Fruit fly (Drosophila melanogaster): ENCODE data around the gene rudhira.

rudhira gene

DNA sequence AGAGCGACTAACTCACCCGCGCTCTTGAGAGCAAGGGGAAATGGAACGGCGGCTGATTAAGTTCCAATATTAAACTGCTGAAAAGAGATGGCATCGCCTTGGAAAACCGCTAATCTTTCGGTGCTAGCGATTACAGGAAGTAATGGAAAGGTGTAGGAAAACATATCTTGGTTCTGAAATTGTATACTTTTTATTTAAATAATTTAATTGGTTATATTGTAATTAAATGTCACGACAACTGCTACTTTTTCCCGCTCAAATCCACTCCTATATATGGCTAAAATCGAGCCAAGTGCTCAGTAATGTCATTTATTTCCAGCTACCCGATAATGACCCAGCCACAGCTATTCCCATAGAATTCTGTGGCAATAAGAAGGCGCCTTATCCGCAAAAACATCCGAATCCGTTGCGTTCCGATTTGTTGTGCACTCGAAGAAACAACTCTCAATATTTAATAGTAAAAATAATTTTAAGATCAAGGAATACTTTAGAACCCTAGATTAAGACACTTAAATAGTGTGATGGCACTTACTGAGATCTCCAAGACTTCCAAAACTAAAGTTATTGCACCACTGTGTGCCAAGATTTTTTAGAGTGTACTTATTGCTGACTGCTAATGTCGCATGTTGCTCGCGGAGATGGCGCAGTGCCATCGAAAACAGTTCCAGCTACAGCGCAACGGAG, 28.4 kb upstream of the rudhira start (continued):
- TF ChIP-seq CG11902 (GFP tag; optimal IDR thresholded peaks at IDR 0.05) (peak; percentile 66), CG16779 (tag; optimal IDR thresholded peaks at IDR 0.05) (peak; percentile 77), svp (GFP tag) (peak; percentile 96), CG6854 (GFP tag; optimal IDR thresholded peaks at IDR 0.05) (peak; percentile 59), Ets21C (GFP tag; optimal IDR thresholded peaks at IDR 0.05) (peak; percentile 70), CG6808 (GFP tag; optimal IDR thresholded peaks at IDR 0.05) (peak; percentile 76), CG11294 (GFP tag; IDR thresholded peaks at IDR 0.05) (peak; percentile 65), Gug (GFP tag; IDR thresholded peaks at IDR 0.05) (peak; percentile 81), CG10669 (GFP tag; optimal IDR thresholded peaks at IDR 0.05) (peak; percentile 85), fkh (GFP tag; optimal IDR thresholded peaks at IDR 0.05) (no peak), CG6792 (GFP tag; optimal IDR thresholded peaks at IDR 0.05) (peak; percentile 83), dsx (GFP tag; optimal IDR thresholded peaks at IDR 0.05; ENCODE audit: poor library complexity, severe bottlenecking) (peak; percentile 85), ss (GFP tag; optimal IDR thresholded peaks at IDR 0.05) (peak; percentile 67 to 86), CG8632 (GFP tag; optimal IDR thresholded peaks at IDR 0.05) (peak; percentile 79), CG11762 (GFP tag; optimal IDR thresholded peaks at IDR 0.05; ENCODE audit: insufficient read depth) (peak; percentile 76), CG31627 (GFP tag; optimal IDR thresholded peaks at IDR 0.05) (peak; percentile 85), CG7368 (GFP tag; optimal IDR thresholded peaks at IDR 0.05) (peak; percentile 75), CG8119 (GFP tag; IDR thresholded peaks at IDR 0.05) (peak; percentile 85), CG6163 (GFP tag; IDR thresholded peaks at IDR 0.05) (peak; percentile 93), CG4318 (GFP tag; optimal IDR thresholded peaks at IDR 0.05) (peak; percentile 81), esn (GFP tag; optimal IDR thresholded peaks at IDR 0.05) (peak; percentile 87), fd85E (GFP tag; optimal IDR thresholded peaks at IDR 0.05) (peak; percentile 55), lz (GFP tag; optimal IDR thresholded peaks at IDR 0.05) (peak; percentile 84), net (GFP tag; optimal IDR thresholded peaks at IDR 0.05) (peak; percentile 82)

dm6 chrX:11792415-11793328, 24.0 kb upstream of the rudhira start, which contains the start of gene CkIIbeta:
TSS of gene CkIIbeta (plus strand) at chrX:11792533.
- TF ChIP-seq CG6792 (GFP tag; optimal IDR thresholded peaks at IDR 0.05) (peak; percentile 28), Hr39 (GFP tag; optimal IDR thresholded peaks at IDR 0.05) (peak; percentile 50), cyc (GFP tag; optimal IDR thresholded peaks at IDR 0.05) (peak; percentile 17), CG9139 (GFP tag; optimal IDR thresholded peaks at IDR 0.05) (peak; percentile 38), CG6808 (GFP tag; optimal IDR thresholded peaks at IDR 0.05) (peak; percentile 22), vri (GFP tag; optimal IDR thresholded peaks at IDR 0.05) (peak; percentile 1), spab (GFP tag; optimal IDR thresholded peaks at IDR 0.05) (no peak), ss (GFP tag; optimal IDR thresholded peaks at IDR 0.05) (peak; percentile 30 to 46), esn (GFP tag; optimal IDR thresholded peaks at IDR 0.05) (peak; percentile 39), svp (GFP tag) (peak; percentile 66), CG31627 (GFP tag; optimal IDR thresholded peaks at IDR 0.05) (peak; percentile 37), CG6854 (GFP tag; optimal IDR thresholded peaks at IDR 0.05) (peak; percentile 3), CG16779 (tag; optimal IDR thresholded peaks at IDR 0.05) (peak; percentile 31), Eip78C (GFP tag) (peak; percentile 83), CG11762 (GFP tag; optimal IDR thresholded peaks at IDR 0.05; ENCODE audit: insufficient read depth) (no peak), CG3919 (GFP tag; optimal IDR thresholded peaks at IDR 0.05) (peak; percentile 30), CG10631 (GFP tag; optimal IDR thresholded peaks at IDR 0.05) (peak; percentile 1), fkh (GFP tag; optimal IDR thresholded peaks at IDR 0.05) (peak; percentile 73), CG11902 (GFP tag; optimal IDR thresholded peaks at IDR 0.05) (no peak), Met (GFP tag; optimal IDR thresholded peaks at IDR 0.05) (no peak), dsx (GFP tag; optimal IDR thresholded peaks at IDR 0.05; ENCODE audit: poor library complexity, severe bottlenecking) (peak; percentile 17), CG8319 (GFP tag; optimal IDR thresholded peaks at IDR 0.05) (no peak), CG4318 (GFP tag; optimal IDR thresholded peaks at IDR 0.05) (no peak), Sox102F (GFP tag; optimal IDR thresholded peaks at IDR 0.05) (peak; percentile 10), acj6 (GFP tag; optimal IDR thresholded peaks at IDR 0.05) (no peak), CG8119 (GFP tag; IDR thresholded peaks at IDR 0.05) (no peak), Hr38 (GFP tag; optimal IDR thresholded peaks at IDR 0.05) (no peak), achi (GFP tag; optimal IDR thresholded peaks at IDR 0.05) (no peak), CG6276 (GFP tag; optimal IDR thresholded peaks at IDR 0.05) (peak; percentile 1), OdsH (GFP tag; optimal IDR thresholded peaks at IDR 0.05) (peak; percentile 20), Sox14 (GFP tag; optimal IDR thresholded peaks at IDR 0.05) (peak; percentile 44), CG15336 (GFP tag; IDR thresholded peaks at IDR 0.05) (peak; percentile 17; the same call in 1 of the 2 replicates), lz (GFP tag; optimal IDR thresholded peaks at IDR 0.05) (peak; percentile 23), topi (GFP tag; optimal IDR thresholded peaks at IDR 0.05) (peak; percentile 36)

All from whole organism, prepupa.